Fruit fly (Drosophila melanogaster) whole organism, embryonic: ENCODE data around the gene DCP2.

Source experiments
- Awh ChIP-seq: fragments of 200-800 bp; sonication (Bioruptor generic); IDR thresholded peaks from 2 replicates; pipeline ENCODE4, ENCODE4 v1.3.6; 2022; ENCODE audit warnings: missing biosample characterization, missing genetic modification characterization
- Bdp1 ChIP-seq: fragments of 200-800 bp; sonication (Bioruptor generic); optimal IDR thresholded peaks from 3 replicates; lab custom pipeline; 2016; ENCODE audit warnings: missing biosample characterization, missing genetic modification characterization
- CG10209 ChIP-seq: fragments of 200-800 bp; sonication (Bioruptor generic); optimal IDR thresholded peaks from 3 replicates; lab custom pipeline; 2017; ENCODE audit warnings: missing biosample characterization, mild to moderate bottlenecking, missing genetic modification characterization, missing genetic modification reagents
- CG10979 ChIP-seq: fragments of 200-800 bp; sonication (Bioruptor generic); optimal IDR thresholded peaks from 2 replicates; lab custom pipeline; 2018; ENCODE audit warnings: missing biosample characterization, mild to moderate bottlenecking, missing genetic modification characterization, moderate library complexity
- CG11560 ChIP-seq: fragments of 200-800 bp; sonication (Bioruptor generic); IDR thresholded peaks from 3 replicates; pipeline ENCODE4 v1.3.6; 2022; ENCODE audit warnings: missing biosample characterization, missing genetic modification characterization
- CG12391 ChIP-seq: fragments of 200-800 bp; sonication (Bioruptor generic); optimal IDR thresholded peaks from 3 replicates; lab custom pipeline; 2018; ENCODE audit warnings: missing biosample characterization, mild to moderate bottlenecking, missing genetic modification characterization, moderate library complexity
- CG12942 ChIP-seq: fragments of 200-800 bp; sonication (Bioruptor generic); optimal IDR thresholded peaks from 3 replicates; lab custom pipeline; 2016; ENCODE audit warnings: missing biosample characterization, missing genetic modification characterization
- CG13287 ChIP-seq: fragments of 200-800 bp; sonication (Bioruptor generic); IDR thresholded peaks from 2 replicates; pipeline ENCODE4 v1.3.6; 2022; ENCODE audit warnings: missing biosample characterization, missing genetic modification characterization; ENCODE audit not compliant: partially characterized antibody
- CG13624 ChIP-seq: fragments of 200-800 bp; sonication (Bioruptor generic); optimal IDR thresholded peaks from 2 replicates; lab custom pipeline; 2016; ENCODE audit warnings: missing biosample characterization, missing genetic modification characterization
- CG16813 ChIP-seq: fragments of 200-800 bp; sonication (Bioruptor generic); IDR thresholded peaks from 3 replicates; pipeline ENCODE4 v1.3.6; 2022; ENCODE audit warnings: missing biosample characterization, missing genetic modification characterization; ENCODE audit not compliant: partially characterized antibody
- CG17361 ChIP-seq: fragments of 200-800 bp; sonication (Bioruptor generic); IDR thresholded peaks from 3 replicates; pipeline ENCODE4 v1.3.6; 2022; ENCODE audit warnings: missing biosample characterization, missing genetic modification characterization
- CG2116 ChIP-seq: fragments of 200-800 bp; sonication (Bioruptor generic); optimal IDR thresholded peaks from 3 replicates; lab custom pipeline; 2018; ENCODE audit warnings: missing biosample characterization, mild to moderate bottlenecking, missing genetic modification characterization
- CG2120 ChIP-seq: fragments of 200-800 bp; sonication (Bioruptor generic); optimal IDR thresholded peaks from 3 replicates; lab custom pipeline; 2016; ENCODE audit warnings: missing biosample characterization, missing genetic modification characterization
- CG2712 ChIP-seq: fragments of 200-800 bp; optimal IDR thresholded peaks from 3 replicates; lab custom pipeline; 2019; ENCODE audit warnings: missing biosample characterization, mild to moderate bottlenecking, missing genetic modification characterization, moderate library complexity
- CG30403 ChIP-seq: fragments of 200-800 bp; sonication (Bioruptor generic); optimal IDR thresholded peaks from 3 replicates; lab custom pipeline; 2016; ENCODE audit warnings: missing biosample characterization, missing genetic modification characterization
- CG42726 ChIP-seq: fragments of 200-800 bp; sonication (Bioruptor generic); IDR thresholded peaks from 2 replicates; pipeline ENCODE4 v1.3.6; 2022; ENCODE audit warnings: missing biosample characterization, missing genetic modification characterization; ENCODE audit not compliant: partially characterized antibody
- CG7357 ChIP-seq: fragments of 200-800 bp; sonication (Bioruptor generic); IDR thresholded peaks from 3 replicates; pipeline ENCODE4 v1.3.6; 2022; ENCODE audit warnings: missing biosample characterization, missing genetic modification characterization
- CG8281 ChIP-seq: fragments of 200-800 bp; sonication (Bioruptor generic); optimal IDR thresholded peaks from 2 replicates; lab custom pipeline; 2018; ENCODE audit warnings: missing biosample characterization, mild to moderate bottlenecking, missing genetic modification characterization, moderate library complexity
- CG8359 ChIP-seq: fragments of 200-800 bp; sonication (Bioruptor generic); optimal IDR thresholded peaks from 2 replicates; lab custom pipeline; 2017; ENCODE audit warnings: missing biosample characterization, mild to moderate bottlenecking, missing genetic modification characterization, borderline replicate concordance
- CHES-1-like ChIP-seq: fragments of 200-800 bp; sonication (Bioruptor generic); optimal IDR thresholded peaks from 2 replicates; lab custom pipeline; 2016; ENCODE audit warnings: missing biosample characterization, missing genetic modification characterization
- CTCF ChIP-seq: fragments of 200-800 bp; sonication (Bioruptor generic); optimal IDR thresholded peaks from 2 replicates; lab custom pipeline; 2017; ENCODE audit warnings: missing biosample characterization, mild to moderate bottlenecking, missing genetic modification characterization, moderate library complexity
- D19A ChIP-seq: fragments of 200-800 bp; optimal IDR thresholded peaks from 3 replicates; lab custom pipeline; 2019; ENCODE audit warnings: missing biosample characterization, mild to moderate bottlenecking, missing genetic modification characterization, moderate library complexity
- Dad ChIP-seq: fragments of 200-800 bp; sonication (Bioruptor generic); optimal IDR thresholded peaks from 3 replicates; lab custom pipeline; 2016; ENCODE audit warnings: missing biosample characterization, missing genetic modification characterization
- Dll ChIP-seq: fragments of 200-800 bp; sonication (Bioruptor generic); IDR thresholded peaks from 4 replicates; pipeline ENCODE4 v1.3.6; 2022; ENCODE audit warnings: missing biosample characterization, missing genetic modification characterization; ENCODE audit not compliant: partially characterized antibody
- Dref ChIP-seq: fragments of 200-800 bp; sonication (Bioruptor generic); IDR thresholded peaks from 2 replicates; pipeline ENCODE4 v1.3.6; 2022; ENCODE audit warnings: missing biosample characterization, missing genetic modification characterization
- E2f1 ChIP-seq: fragments of 200-800 bp; sonication (Bioruptor generic); IDR thresholded peaks from 2 replicates; pipeline ENCODE4 v1.3.6; 2022; ENCODE audit warnings: missing biosample characterization, missing genetic modification characterization
- Ets65A ChIP-seq: fragments of 200-800 bp; sonication (Bioruptor generic); peaks from one replicate; lab custom pipeline; 2016; ENCODE audit warnings: missing biosample characterization, missing genetic modification characterization
- HLH4C ChIP-seq: fragments of 200-800 bp; sonication (Bioruptor generic); IDR thresholded peaks from 3 replicates; pipeline ENCODE4 v1.3.6; 2022; ENCODE audit warnings: missing biosample characterization, missing genetic modification characterization; ENCODE audit not compliant: partially characterized antibody
- Scr ChIP-seq: fragments of 200-800 bp; sonication (Bioruptor generic); IDR thresholded peaks from 2 replicates; pipeline ENCODE4 v1.3.6; 2022; ENCODE audit warnings: missing biosample characterization, missing genetic modification characterization; ENCODE audit not compliant: partially characterized antibody
- Six4 ChIP-seq: fragments of 200-800 bp; sonication (Bioruptor generic); optimal IDR thresholded peaks from 2 replicates; lab custom pipeline; 2016; ENCODE audit warnings: missing biosample characterization, missing genetic modification characterization
- TFAM ChIP-seq: fragments of 200-800 bp; sonication (Bioruptor generic); optimal IDR thresholded peaks from 2 replicates; lab custom pipeline; 2017; ENCODE audit warnings: missing biosample characterization, missing genetic modification characterization, inconsistent platforms
- amos ChIP-seq: fragments of 200-800 bp; sonication (Bioruptor generic); IDR thresholded peaks from 2 replicates; pipeline ENCODE4 v1.3.6; 2022; ENCODE audit warnings: missing biosample characterization, missing genetic modification characterization; ENCODE audit not compliant: partially characterized antibody
- cas ChIP-seq: fragments of 200-800 bp; sonication (Bioruptor generic); IDR thresholded peaks from 2 replicates; pipeline ENCODE4 v1.3.6; 2022; ENCODE audit warnings: missing biosample characterization, missing genetic modification characterization
- chm ChIP-seq: fragments of 200-800 bp; sonication (Bioruptor generic); IDR thresholded peaks from 2 replicates; pipeline ENCODE4 v1.3.6; 2022; ENCODE audit warnings: missing biosample characterization, missing genetic modification characterization
- chn ChIP-seq: fragments of 200-800 bp; sonication (Bioruptor generic); optimal IDR thresholded peaks from 2 replicates; lab custom pipeline; 2016; ENCODE audit warnings: missing biosample characterization, missing genetic modification characterization
- corto ChIP-seq: fragments of 200-800 bp; sonication (Bioruptor generic); optimal IDR thresholded peaks from 2 replicates; lab custom pipeline; 2016; ENCODE audit warnings: missing biosample characterization, mild to moderate bottlenecking, missing genetic modification characterization, moderate library complexity
- crp ChIP-seq, 2 experiments: fragments of 200-800 bp; sonication (Bioruptor generic); optimal IDR thresholded peaks; 2 replicates in 1 of 2; 3 replicates in 1 of 2; lab custom pipeline; 2017; ENCODE audit warnings: missing biosample characterization in 2 of 2, missing genetic modification characterization in 2 of 2, mild to moderate bottlenecking in 1 of 2, moderate library complexity in 1 of 2
- dan ChIP-seq: fragments of 200-800 bp; sonication (Bioruptor generic); IDR thresholded peaks from 2 replicates; pipeline ENCODE4 v1.3.6; 2022; ENCODE audit warnings: missing biosample characterization, missing genetic modification characterization
- eve ChIP-seq, 2 experiments: fragments of >200 bp; optimal IDR thresholded peaks; 2 replicates each; lab custom pipeline; 2017; ENCODE audit warnings: missing biosample characterization in 2 of 2, missing genetic modification characterization in 2 of 2
- fd102C ChIP-seq: fragments of 200-800 bp; sonication (Bioruptor generic); optimal IDR thresholded peaks from 2 replicates; lab custom pipeline; 2018; ENCODE audit warnings: missing biosample characterization, mild to moderate bottlenecking, missing genetic modification characterization, moderate library complexity
- hb ChIP-seq: fragments of 200-800 bp; sonication (Bioruptor generic); IDR thresholded peaks from 3 replicates; pipeline ENCODE4 v1.3.6; 2022; ENCODE audit warnings: missing biosample characterization, missing genetic modification characterization; ENCODE audit not compliant: partially characterized antibody
- insv ChIP-seq, 2 experiments: fragments of 200-800 bp; sonication (Bioruptor generic); optimal IDR thresholded peaks; 3 replicates each; lab custom pipeline; 2016 to 2018; ENCODE audit warnings: missing biosample characterization in 2 of 2, missing genetic modification characterization in 2 of 2
- inv ChIP-seq: fragments of 200-800 bp; sonication (Bioruptor generic); IDR thresholded peaks from 2 replicates; pipeline ENCODE4 v1.3.6; 2022; ENCODE audit warnings: missing biosample characterization, missing genetic modification characterization; ENCODE audit not compliant: partially characterized antibody
- jigr1 ChIP-seq: fragments of 200-800 bp; sonication (Bioruptor generic); IDR thresholded peaks from 3 replicates; pipeline ENCODE4 v1.3.6; 2022; ENCODE audit warnings: missing biosample characterization, missing genetic modification characterization
- knrl ChIP-seq: fragments of 200-800 bp; sonication (Bioruptor generic); IDR thresholded peaks from 3 replicates; pipeline ENCODE4 v1.3.6; 2022; ENCODE audit warnings: missing biosample characterization, missing genetic modification characterization; ENCODE audit not compliant: partially characterized antibody
- oc ChIP-seq: fragments of 200-800 bp; sonication (Bioruptor generic); optimal IDR thresholded peaks from 2 replicates; lab custom pipeline; 2018; ENCODE audit warnings: missing biosample characterization, mild to moderate bottlenecking, missing genetic modification characterization, moderate library complexity
- p53 ChIP-seq: fragments of 200-800 bp; sonication (Bioruptor generic); optimal IDR thresholded peaks from 2 replicates; lab custom pipeline; 2016; ENCODE audit warnings: missing biosample characterization, missing genetic modification characterization
- pzg ChIP-seq: fragments of 200-800 bp; sonication (Bioruptor generic); optimal IDR thresholded peaks from 3 replicates; lab custom pipeline; 2018; ENCODE audit warnings: missing biosample characterization, mild to moderate bottlenecking, missing genetic modification characterization, moderate library complexity
- sens ChIP-seq: fragments of 200-800 bp; sonication (Bioruptor generic); peaks from one replicate; lab custom pipeline; 2016; ENCODE audit warnings: missing biosample characterization, missing genetic modification characterization
- stwl ChIP-seq: fragments of 200-800 bp; sonication (Bioruptor generic); optimal IDR thresholded peaks from 3 replicates; lab custom pipeline; 2018; ENCODE audit warnings: missing biosample characterization, mild to moderate bottlenecking, missing genetic modification characterization, moderate library complexity
- tup ChIP-seq: fragments of 200-800 bp; sonication (Bioruptor generic); optimal IDR thresholded peaks from 2 replicates; lab custom pipeline; 2016; ENCODE audit warnings: missing biosample characterization, mild to moderate bottlenecking, missing genetic modification characterization, moderate library complexity

The DCP2 gene

DNA sequence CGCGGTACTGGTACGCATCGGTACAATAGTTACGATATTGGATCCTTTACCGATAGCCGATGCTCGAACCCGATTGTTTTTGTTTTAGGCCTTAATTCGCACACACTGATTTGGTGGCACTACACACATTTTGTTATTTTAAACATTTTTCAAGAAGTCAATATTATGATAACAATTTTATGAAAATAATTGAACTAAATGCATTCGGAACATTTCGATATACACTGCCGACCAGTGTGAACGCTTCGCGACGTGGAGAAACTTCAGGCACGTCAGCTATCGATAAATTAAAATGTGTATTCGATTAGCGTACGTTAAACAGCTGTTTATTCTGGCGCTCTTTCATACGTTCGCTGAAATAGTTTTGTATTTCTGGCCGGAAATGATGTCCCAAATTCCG, 5.9 kb upstream of the DCP2 start, which contains the start of gene CG12713 (continued):
- TF ChIP-seq CG13287, result peak; percentile 88
- TF ChIP-seq jigr1 (GFP tag; lab: Robert Waterston, UW), result no peak
- TF ChIP-seq Bdp1 (GFP tag; lab: Kevin White, UChicago), result peak; percentile 34
- peak; percentile 53 for TF ChIP-seq CG2120 (GFP tag; lab: Kevin White, UChicago)
- TF ChIP-seq p53 (GFP tag; lab: Kevin White, UChicago), result no peak
- TF ChIP-seq CG30403, result peak; percentile 37
- no peak for TF ChIP-seq CG12942 (GFP tag; lab: Kevin White, UChicago)
- peak; percentile 8 for TF ChIP-seq Six4 (GFP tag; lab: Kevin White, UChicago)
- TF ChIP-seq hb, result peak; percentile 84
- TF ChIP-seq pzg (GFP tag; lab: Kevin White, UChicago), result peak; percentile 89
- peak; percentile 5 for TF ChIP-seq Ets65A (GFP tag; lab: Kevin White, UChicago)
- no peak for TF ChIP-seq TFAM
- peak; percentile 91 for TF ChIP-seq CG2116 (GFP tag; lab: Kevin White, UChicago)
- peak; percentile 34 for TF ChIP-seq sens
- TF ChIP-seq oc (tag; lab: Kevin White, UChicago), result no peak
- peak; percentile 86 for TF ChIP-seq amos (GFP tag; lab: Robert Waterston, UW)
- peak; percentile 44 for TF ChIP-seq CG2712 (tag; lab: Kevin White, UChicago)
- TF ChIP-seq Dad (GFP tag; lab: Kevin White, UChicago), result no peak
- no peak for TF ChIP-seq fd102C (GFP tag; lab: Kevin White, UChicago)
- peak; percentile 84 to 97 for TF ChIP-seq crp (GFP tag; optimal IDR thresholded peaks at IDR 0.05; lab: Kevin White, UChicago)
- TF ChIP-seq CG42726 (GFP tag; lab: Robert Waterston, UW), result peak; percentile 65; the same call in 1 of the 2 replicates
- TF ChIP-seq HLH4C (GFP tag; lab: Robert Waterston, UW), result peak; percentile 92
- TF ChIP-seq Awh, result no peak
- peak in 1 of 2 experiments; percentile 22 for TF ChIP-seq insv (GFP tag; optimal IDR thresholded peaks at IDR 0.05; lab: Kevin White, UChicago)
- peak in 1 of 2 experiments; percentile 54 for TF ChIP-seq eve (GFP tag; optimal IDR thresholded peaks at IDR 0.05; lab: Kevin White, UChicago)
- TF ChIP-seq inv, result peak; percentile 64
- TF ChIP-seq dan (GFP tag; lab: Robert Waterston, UW), result no peak
- TF ChIP-seq knrl (GFP tag; lab: Robert Waterston, UW), result peak; percentile 87
- TF ChIP-seq CG16813, result peak; percentile 87
- peak; percentile 51; the same call in 2 of the 3 replicates for TF ChIP-seq CG17361 (GFP tag; lab: Robert Waterston, UW)
- peak; percentile 41 for TF ChIP-seq CG12391 (tag; lab: Kevin White, UChicago)
- peak; percentile 82 for TF ChIP-seq Scr (GFP tag; lab: Robert Waterston, UW)
- peak; percentile 83 for TF ChIP-seq Dll (GFP tag; lab: Robert Waterston, UW)
- TF ChIP-seq CG10979 (tag; lab: Kevin White, UChicago), result peak; percentile 3
- TF ChIP-seq CG10209 (GFP tag; lab: Kevin White, UChicago), result no peak
- peak; percentile 11 for TF ChIP-seq CHES-1-like
- no peak for TF ChIP-seq cas (GFP tag; lab: Robert Waterston, UW)
- TF ChIP-seq CG13624 (GFP tag; lab: Kevin White, UChicago), result peak; percentile 32
- TF ChIP-seq stwl, result peak; percentile 84
- TF ChIP-seq D19A, result peak; percentile 19
- no peak for TF ChIP-seq chm
- TF ChIP-seq chn, result peak; percentile 15
- no peak for TF ChIP-seq CG8359 (GFP tag; lab: Kevin White, UChicago)
- TF ChIP-seq tup (GFP tag; lab: Kevin White, UChicago), result no peak
- TF ChIP-seq CG7357 (GFP tag; lab: Robert Waterston, UW), result peak; percentile 99
- TF ChIP-seq CTCF, result peak; percentile 26
- TF ChIP-seq corto, result no peak
- no peak for TF ChIP-seq E2f1 (GFP tag; lab: Robert Waterston, UW)
- peak; percentile 98 for TF ChIP-seq CG11560 (tag; lab: Robert Waterston, UW)
- TF ChIP-seq Dref (GFP tag; lab: Robert Waterston, UW), result peak; percentile 93
- TF ChIP-seq CG8281, result no peak
